Worm (Caenorhabditis elegans): ENCODE results near the gene F13C5.5.

- TF ChIP-seq ztf-11 (tag; optimal IDR thresholded peaks at IDR 0.05) (no peak), ztf-4 (tag; optimal IDR thresholded peaks at IDR 0.05) (no peak), unc-62 (GFP tag; optimal IDR thresholded peaks at IDR 0.05) (no peak), R02D3.7 (tag; optimal IDR thresholded peaks at IDR 0.05) (no peak), lsy-2 (tag; optimal IDR thresholded peaks at IDR 0.05) (no peak)
Observed at ce11 chrX:637588-637987, 29.3 kb upstream of the F13C5.5 start.

Data from whole organism, L2 larva.